Fruit fly (Drosophila melanogaster) whole organism, adult: Measurements from ENCODE around the gene dpr20.

ENCODE experiments used
- CG11617 ChIP-seq: fragments of 200-800 bp; sonication (Bioruptor generic); optimal IDR thresholded peaks from 2 replicates; lab custom pipeline; 2017; ENCODE audit warnings: mild to moderate bottlenecking, missing biosample characterization, missing genetic modification reagents, missing genetic modification characterization
- CG12768 ChIP-seq: fragments of 200-800 bp; sonication (Bioruptor generic); optimal IDR thresholded peaks from 2 replicates; lab custom pipeline; 2017; ENCODE audit warnings: missing biosample characterization, missing genetic modification characterization, mild to moderate bottlenecking, moderate library complexity, missing genetic modification reagents
- CG14711 ChIP-seq: fragments of 200-800 bp; sonication (Bioruptor generic); optimal IDR thresholded peaks from 2 replicates; lab custom pipeline; 2018; ENCODE audit warnings: missing biosample characterization, mild to moderate bottlenecking, missing genetic modification characterization, moderate library complexity
- CG1620 ChIP-seq: fragments of 200-800 bp; sonication (Bioruptor generic); optimal IDR thresholded peaks from 2 replicates; lab custom pipeline; 2016; ENCODE audit warnings: missing biosample characterization, missing genetic modification characterization
- CG33017 ChIP-seq: fragments of 200-800 bp; sonication (Bioruptor generic); optimal IDR thresholded peaks from 2 replicates; lab custom pipeline; 2018; ENCODE audit warnings: missing biosample characterization, mild to moderate bottlenecking, missing genetic modification characterization, moderate library complexity
- CG5204 ChIP-seq: fragments of 200-800 bp; sonication (Bioruptor generic); optimal IDR thresholded peaks from 2 replicates; lab custom pipeline; 2016; ENCODE audit warnings: missing biosample characterization, missing genetic modification characterization
- CG7045 ChIP-seq: fragments of 200-800 bp; sonication (Bioruptor generic); optimal IDR thresholded peaks from 2 replicates; lab custom pipeline; 2017; ENCODE audit warnings: missing biosample characterization, mild to moderate bottlenecking, missing genetic modification characterization
- CG7101 ChIP-seq: fragments of 200-800 bp; sonication (Bioruptor generic); optimal IDR thresholded peaks from 2 replicates; lab custom pipeline; 2018; ENCODE audit warnings: missing biosample characterization, mild to moderate bottlenecking, missing genetic modification characterization, moderate library complexity
- Clk ChIP-seq: fragments of 200-800 bp; sonication (Bioruptor generic); optimal IDR thresholded peaks from 2 replicates; lab custom pipeline; 2017; ENCODE audit warnings: missing biosample characterization, missing genetic modification characterization
- Crg-1 ChIP-seq: fragments of 200-800 bp; sonication (Bioruptor generic); optimal IDR thresholded peaks from 2 replicates; lab custom pipeline; 2016; ENCODE audit warnings: missing biosample characterization, missing genetic modification characterization
- Hr96 ChIP-seq: fragments of 200-800 bp; sonication (Bioruptor generic); optimal IDR thresholded peaks from 2 replicates; lab custom pipeline; 2016; ENCODE audit warnings: missing biosample characterization, missing genetic modification characterization
- Mnt ChIP-seq: fragments of 200-800 bp; sonication (Bioruptor generic); optimal IDR thresholded peaks from 2 replicates; lab custom pipeline; 2016; ENCODE audit warnings: missing biosample characterization, mild to moderate bottlenecking, missing genetic modification characterization
- bab1 ChIP-seq: fragments of 200-800 bp; sonication (Bioruptor generic); optimal IDR thresholded peaks from 3 replicates; lab custom pipeline; 2019; ENCODE audit warnings: missing biosample characterization, mild to moderate bottlenecking, missing genetic modification characterization, moderate library complexity
- cic ChIP-seq: fragments of 200-800 bp; sonication (Bioruptor generic); optimal IDR thresholded peaks from 2 replicates; lab custom pipeline; 2017; ENCODE audit warnings: missing biosample characterization, mild to moderate bottlenecking, missing genetic modification characterization, moderate library complexity
- cnc ChIP-seq, 2 experiments: fragments of >200 bp; optimal IDR thresholded peaks; 2 replicates each; lab custom pipeline; 2017
- kay ChIP-seq: fragments of 200-800 bp; sonication (Bioruptor generic); peaks from one replicate; lab custom pipeline; 2016; ENCODE audit warnings: missing biosample characterization, missing genetic modification characterization, borderline replicate concordance
- ovo ChIP-seq: fragments of 200-800 bp; sonication (Bioruptor generic); optimal IDR thresholded peaks from 2 replicates; lab custom pipeline; 2016; ENCODE audit warnings: missing biosample characterization, missing genetic modification characterization
- pad ChIP-seq: fragments of 200-800 bp; sonication (Bioruptor generic); optimal IDR thresholded peaks from 3 replicates; lab custom pipeline; 2017; ENCODE audit warnings: missing biosample characterization, missing genetic modification characterization, mild to moderate bottlenecking, moderate library complexity, missing genetic modification reagents
- tj ChIP-seq: fragments of 200-800 bp; sonication (Bioruptor generic); optimal IDR thresholded peaks from 3 replicates; lab custom pipeline; 2017; ENCODE audit warnings: missing biosample characterization, mild to moderate bottlenecking, missing genetic modification characterization, moderate library complexity
- toe ChIP-seq: fragments of 200-800 bp; sonication (Bioruptor generic); optimal IDR thresholded peaks from 2 replicates; lab custom pipeline; 2016; ENCODE audit warnings: missing biosample characterization, missing genetic modification characterization

dpr20 gene

dm6 chr3L:820332-820731 is 36.7 kb downstream of the dpr20 start:
- TF ChIP-seq CG12768 (GFP tag; lab: Kevin White, UChicago) (no peak), CG7045 (GFP tag; lab: Kevin White, UChicago) (peak; percentile 26), CG5204 (peak; percentile 12), kay (no peak), CG7101 (peak; percentile 15), Mnt (GFP tag; lab: Kevin White, UChicago) (no peak), bab1 (GFP tag; lab: Kevin White, UChicago) (peak; percentile 41), Crg-1 (GFP tag; lab: Kevin White, UChicago) (no peak), CG14711 (tag; lab: Kevin White, UChicago) (peak; percentile 45), ovo (GFP tag; lab: Kevin White, UChicago) (no peak), tj (no peak), CG33017 (tag; lab: Kevin White, UChicago) (peak; percentile 11)

dm6 chr3L:819297-819886 is 37.7 kb downstream of the dpr20 start:
- TF ChIP-seq CG14711 (tag; lab: Kevin White, UChicago) (no peak), CG7101 (no peak), toe (GFP tag; lab: Kevin White, UChicago) (no peak), Clk (no peak), ovo (GFP tag; lab: Kevin White, UChicago) (no peak), kay (no peak), CG5204 (no peak), Hr96 (GFP tag; lab: Kevin White, UChicago) (no peak), cnc (optimal IDR thresholded peaks at IDR 0.05; lab: Kevin White, UChicago) (no peak), CG11617 (GFP tag; lab: Kevin White, UChicago) (no peak)

dm6 chr3L:818438-819138 is 38.5 kb downstream of the dpr20 start:
- no peak for TF ChIP-seq CG14711 (tag; lab: Kevin White, UChicago)
- no peak for TF ChIP-seq cic (GFP tag; lab: Kevin White, UChicago)
- TF ChIP-seq Hr96 (GFP tag; lab: Kevin White, UChicago), result no peak
- no peak for TF ChIP-seq ovo (GFP tag; lab: Kevin White, UChicago)

dm6 chr3L:817708-818107 is 39.3 kb downstream of the dpr20 start:
- TF ChIP-seq CG11617 (GFP tag; lab: Kevin White, UChicago) (no peak), Hr96 (GFP tag; lab: Kevin White, UChicago) (no peak), pad (GFP tag; lab: Kevin White, UChicago) (no peak), cnc (optimal IDR thresholded peaks at IDR 0.05; lab: Kevin White, UChicago) (no peak), ovo (GFP tag; lab: Kevin White, UChicago) (no peak), Mnt (GFP tag; lab: Kevin White, UChicago) (no peak), CG14711 (tag; lab: Kevin White, UChicago) (no peak), CG7045 (GFP tag; lab: Kevin White, UChicago) (no peak), Clk (no peak), CG1620 (no peak), kay (no peak), tj (no peak), CG7101 (no peak), CG12768 (GFP tag; lab: Kevin White, UChicago) (no peak), CG5204 (no peak), cic (GFP tag; lab: Kevin White, UChicago) (no peak)

- TF ChIP-seq Crg-1 (GFP tag; lab: Kevin White, UChicago) (no peak), cic (GFP tag; lab: Kevin White, UChicago) (no peak), kay (no peak), CG14711 (tag; lab: Kevin White, UChicago) (no peak), CG5204 (no peak)
These were observed 41.5 kb downstream of the dpr20 start for dm6 chr3L:815234-816200.

- TF ChIP-seq CG7045 (GFP tag; lab: Kevin White, UChicago) (no peak), CG11617 (GFP tag; lab: Kevin White, UChicago) (no peak), tj (no peak), Mnt (GFP tag; lab: Kevin White, UChicago) (no peak), cnc (optimal IDR thresholded peaks at IDR 0.05; lab: Kevin White, UChicago) (no peak), CG1620 (no peak), bab1 (GFP tag; lab: Kevin White, UChicago) (no peak), Crg-1 (GFP tag; lab: Kevin White, UChicago) (no peak), ovo (GFP tag; lab: Kevin White, UChicago) (no peak), CG33017 (tag; lab: Kevin White, UChicago) (no peak), CG14711 (tag; lab: Kevin White, UChicago) (no peak), cic (GFP tag; lab: Kevin White, UChicago) (no peak), Hr96 (GFP tag; lab: Kevin White, UChicago) (no peak), CG5204 (no peak), pad (GFP tag; lab: Kevin White, UChicago) (no peak)
These were observed 43.1 kb downstream of the dpr20 start for dm6 chr3L:813911-814310.
